Worm (Caenorhabditis elegans) whole organism, L4/young adult: ENCODE results near the gene elo-4.

Source experiments
- W03F9.2 ChIP-seq: fragments of 150-350 bp; optimal IDR thresholded peaks from 2 replicates; lab custom pipeline; 2014; ENCODE audit warnings: missing biosample characterization, missing genetic modification characterization
- dao-5 ChIP-seq: sonication (generic microtip); optimal IDR thresholded peaks from 2 replicates; lab custom pipeline; 2016; ENCODE audit warnings: missing genotype, missing genetic modification characterization, moderate library complexity, missing compliant biosample characterization
- him-1 ChIP-seq: sonication (generic microtip); optimal IDR thresholded peaks from 2 replicates; lab custom pipeline; 2016; ENCODE audit warnings: missing genotype, missing genetic modification reagents, missing genetic modification characterization, missing compliant biosample characterization

- TF ChIP-seq dao-5 (tag; lab: Kevin White, UChicago) (no peak), W03F9.2 (tag; lab: Kevin White, UChicago) (no peak), him-1 (no peak)
Observed at ce11 chrIII:9288540-9288939, 45.5 kb downstream of the elo-4 start.
